Fruit fly (Drosophila melanogaster) whole organism, embryonic: ENCODE measurements around the gene r2d2.

ENCODE experiments used
- Awh ChIP-seq: fragments of 200-800 bp; sonication (Bioruptor generic); IDR thresholded peaks from 2 replicates; pipeline ENCODE4, ENCODE4 v1.3.6; 2022; ENCODE audit warnings: missing biosample characterization, missing genetic modification characterization
- Bteb2 ChIP-seq: fragments of 200-800 bp; sonication (Bioruptor generic); optimal IDR thresholded peaks from 2 replicates; lab custom pipeline; 2016; ENCODE audit warnings: missing biosample characterization, missing genetic modification characterization
- CG10321 ChIP-seq: fragments of 200-800 bp; sonication (Bioruptor generic); IDR thresholded peaks from 2 replicates; pipeline ENCODE4 v1.3.6; 2022; ENCODE audit warnings: missing biosample characterization, missing genetic modification characterization
- CG10431 ChIP-seq: fragments of 200-800 bp; sonication (Bioruptor generic); optimal IDR thresholded peaks from 3 replicates; lab custom pipeline; 2018; ENCODE audit warnings: missing biosample characterization, mild to moderate bottlenecking, missing genetic modification characterization
- CG12769 ChIP-seq: fragments of 200-800 bp; sonication (Bioruptor generic); optimal IDR thresholded peaks from 2 replicates; lab custom pipeline; 2019; ENCODE audit warnings: missing biosample characterization, mild to moderate bottlenecking, missing genetic modification characterization, moderate library complexity
- CG13775 ChIP-seq: fragments of 200-800 bp; sonication (Bioruptor generic); optimal IDR thresholded peaks from 3 replicates; lab custom pipeline; 2017; ENCODE audit warnings: missing biosample characterization, mild to moderate bottlenecking, missing genetic modification characterization
- CG14014 ChIP-seq: fragments of 200-800 bp; sonication (Bioruptor generic); IDR thresholded peaks from 2 replicates; pipeline ENCODE4 v1.3.6; 2022; ENCODE audit warnings: missing biosample characterization, missing genetic modification characterization
- CG17359 ChIP-seq: fragments of 200-800 bp; sonication (Bioruptor generic); optimal IDR thresholded peaks from 3 replicates; lab custom pipeline; 2018; ENCODE audit warnings: missing biosample characterization, mild to moderate bottlenecking, missing genetic modification characterization, moderate library complexity
- CG17361 ChIP-seq: fragments of 200-800 bp; sonication (Bioruptor generic); IDR thresholded peaks from 3 replicates; pipeline ENCODE4 v1.3.6; 2022; ENCODE audit warnings: missing biosample characterization, missing genetic modification characterization
- CG18262 ChIP-seq: fragments of 200-800 bp; optimal IDR thresholded peaks from 3 replicates; lab custom pipeline; 2019; ENCODE audit warnings: missing biosample characterization, mild to moderate bottlenecking, missing genetic modification characterization, moderate library complexity
- CG6254 ChIP-seq: fragments of 200-800 bp; sonication (Bioruptor generic); optimal IDR thresholded peaks from 3 replicates; lab custom pipeline; 2017; ENCODE audit warnings: mild to moderate bottlenecking, missing biosample characterization, missing genetic modification reagents, missing genetic modification characterization
- CG6765 ChIP-seq: fragments of 200-800 bp; sonication (Bioruptor generic); optimal IDR thresholded peaks from 3 replicates; lab custom pipeline; 2017; ENCODE audit warnings: missing biosample characterization, mild to moderate bottlenecking, missing genetic modification characterization
- CG6791 ChIP-seq: fragments of 200-800 bp; sonication (Bioruptor generic); IDR thresholded peaks from 3 replicates; pipeline ENCODE4 v1.3.6; 2022; ENCODE audit warnings: missing biosample characterization, missing genetic modification characterization; ENCODE audit not compliant: partially characterized antibody
- CG7372 ChIP-seq: fragments of 200-800 bp; sonication (Bioruptor generic); IDR thresholded peaks from 2 replicates; pipeline ENCODE4 v1.3.6; 2022; ENCODE audit warnings: missing biosample characterization, missing genetic modification characterization
- CG7987 ChIP-seq: fragments of 200-800 bp; sonication (Bioruptor generic); optimal IDR thresholded peaks from 2 replicates; lab custom pipeline; 2018; ENCODE audit warnings: missing biosample characterization, mild to moderate bottlenecking, missing genetic modification characterization, moderate library complexity
- CG8924 ChIP-seq: fragments of 200-800 bp; optimal IDR thresholded peaks from 3 replicates; lab custom pipeline; 2019; ENCODE audit warnings: missing biosample characterization, mild to moderate bottlenecking, missing genetic modification characterization, moderate library complexity
- Camta ChIP-seq: fragments of 200-800 bp; sonication (Bioruptor generic); optimal IDR thresholded peaks from 2 replicates; lab custom pipeline; 2016; ENCODE audit warnings: missing biosample characterization, missing genetic modification characterization
- Deaf1 ChIP-seq: fragments of 200-800 bp; optimal IDR thresholded peaks from 3 replicates; lab custom pipeline; 2019; ENCODE audit warnings: missing biosample characterization, mild to moderate bottlenecking, missing genetic modification characterization, moderate library complexity
- Fer1 ChIP-seq: fragments of 200-800 bp; sonication (Bioruptor generic); optimal IDR thresholded peaks from 2 replicates; lab custom pipeline; 2017; ENCODE audit warnings: missing biosample characterization, mild to moderate bottlenecking, missing genetic modification characterization
- Fer3 ChIP-seq: fragments of 200-800 bp; sonication (Bioruptor generic); optimal IDR thresholded peaks from 2 replicates; lab custom pipeline; 2018; ENCODE audit warnings: missing biosample characterization, mild to moderate bottlenecking, missing genetic modification characterization, moderate library complexity
- Hey ChIP-seq: fragments of 200-800 bp; sonication (Bioruptor generic); optimal IDR thresholded peaks from 3 replicates; lab custom pipeline; 2018; ENCODE audit warnings: missing biosample characterization, mild to moderate bottlenecking, missing genetic modification characterization
- Hmr ChIP-seq: fragments of 200-800 bp; sonication (Bioruptor generic); optimal IDR thresholded peaks from 3 replicates; lab custom pipeline; 2017; ENCODE audit warnings: mild to moderate bottlenecking, missing biosample characterization, missing genetic modification reagents, missing genetic modification characterization
- MBD-R2 ChIP-seq: fragments of 200-800 bp; sonication (Bioruptor generic); IDR thresholded peaks from 2 replicates; pipeline ENCODE4 v1.3.6; 2022; ENCODE audit warnings: missing biosample characterization, missing genetic modification characterization
- MESR4 ChIP-seq: fragments of 200-800 bp; sonication (Bioruptor generic); optimal IDR thresholded peaks from 2 replicates; lab custom pipeline; 2018; ENCODE audit warnings: missing biosample characterization, mild to moderate bottlenecking, missing genetic modification characterization, moderate library complexity
- Max ChIP-seq: fragments of 200-800 bp; sonication (Bioruptor generic); optimal IDR thresholded peaks from 2 replicates; lab custom pipeline; 2016; ENCODE audit warnings: missing biosample characterization, mild to moderate bottlenecking, missing genetic modification characterization
- NfI ChIP-seq: fragments of 200-800 bp; sonication (Bioruptor generic); optimal IDR thresholded peaks from 3 replicates; lab custom pipeline; 2018; ENCODE audit warnings: missing biosample characterization, mild to moderate bottlenecking, missing genetic modification characterization, moderate library complexity
- Xrp1 ChIP-seq: fragments of 200-800 bp; sonication (Bioruptor generic); IDR thresholded peaks from 2 replicates; pipeline ENCODE4 v1.3.6; 2022; ENCODE audit warnings: missing biosample characterization, missing genetic modification characterization
- ab ChIP-seq: fragments of 200-800 bp; sonication (Bioruptor generic); optimal IDR thresholded peaks from 2 replicates; lab custom pipeline; 2016; ENCODE audit warnings: missing biosample characterization, missing genetic modification characterization
- abd-A ChIP-seq: fragments of 200-800 bp; sonication (Bioruptor generic); optimal IDR thresholded peaks from 3 replicates; lab custom pipeline; 2019; ENCODE audit warnings: missing biosample characterization, mild to moderate bottlenecking, missing genetic modification characterization, moderate library complexity
- az2 ChIP-seq: fragments of 200-800 bp; sonication (Bioruptor generic); optimal IDR thresholded peaks from 3 replicates; lab custom pipeline; 2016; ENCODE audit warnings: missing biosample characterization, missing genetic modification characterization
- cato ChIP-seq: fragments of 200-800 bp; sonication (Bioruptor generic); optimal IDR thresholded peaks from 2 replicates; lab custom pipeline; 2016; ENCODE audit warnings: missing biosample characterization, missing genetic modification characterization, borderline replicate concordance
- dmrt11E ChIP-seq: fragments of 200-800 bp; sonication (Bioruptor generic); optimal IDR thresholded peaks from 3 replicates; lab custom pipeline; 2018; ENCODE audit warnings: missing biosample characterization, mild to moderate bottlenecking, missing genetic modification characterization, moderate library complexity
- eve ChIP-seq, 2 experiments: fragments of >200 bp; optimal IDR thresholded peaks; 2 replicates each; lab custom pipeline; 2017; ENCODE audit warnings: missing biosample characterization in 2 of 2, missing genetic modification characterization in 2 of 2
- fd96Cb ChIP-seq: fragments of 200-800 bp; sonication (Bioruptor generic); optimal IDR thresholded peaks from 2 replicates; lab custom pipeline; 2018; ENCODE audit warnings: missing biosample characterization, mild to moderate bottlenecking, missing genetic modification characterization, moderate library complexity
- fu2 ChIP-seq: fragments of 200-800 bp; sonication (Bioruptor generic); optimal IDR thresholded peaks from 2 replicates; lab custom pipeline; 2016; ENCODE audit warnings: missing biosample characterization, missing genetic modification characterization
- gfzf ChIP-seq: fragments of 200-800 bp; sonication (Bioruptor generic); optimal IDR thresholded peaks from 2 replicates; lab custom pipeline; 2016; ENCODE audit warnings: missing biosample characterization, mild to moderate bottlenecking, missing genetic modification characterization, moderate library complexity
- gt ChIP-seq: fragments of 200-800 bp; sonication (Bioruptor generic); IDR thresholded peaks from 2 replicates; pipeline ENCODE4 v1.3.6; 2022; ENCODE audit warnings: missing biosample characterization, missing genetic modification characterization
- hkb ChIP-seq, 2 experiments: fragments of 200-800 bp in 1 of 2; fragments of >200 bp in 1 of 2; sonication (Bioruptor generic) in 1 of 2; IDR thresholded peaks in 1 of 2; optimal IDR thresholded peaks in 1 of 2; 2 replicates each; pipeline versions ENCODE4 v1.3.6 to Lab custom; 2017 to 2022; ENCODE audit warnings: missing biosample characterization in 1 of 2, missing genetic modification characterization in 1 of 2
- kah ChIP-seq: fragments of 200-800 bp; sonication (Bioruptor generic); optimal IDR thresholded peaks from 2 replicates; lab custom pipeline; 2018; ENCODE audit warnings: missing biosample characterization, mild to moderate bottlenecking, missing genetic modification characterization
- mirr ChIP-seq: fragments of 200-800 bp; sonication (Bioruptor generic); optimal IDR thresholded peaks from 3 replicates; lab custom pipeline; 2018; ENCODE audit warnings: missing biosample characterization, mild to moderate bottlenecking, missing genetic modification characterization
- nmo ChIP-seq: fragments of 200-800 bp; sonication (Bioruptor generic); optimal IDR thresholded peaks from 2 replicates; lab custom pipeline; 2018; ENCODE audit warnings: missing biosample characterization, mild to moderate bottlenecking, missing genetic modification characterization, moderate library complexity
- peb ChIP-seq: fragments of 200-800 bp; sonication (Bioruptor generic); IDR thresholded peaks from 2 replicates; pipeline ENCODE4 v1.3.6; 2022; ENCODE audit warnings: missing biosample characterization, missing genetic modification characterization
- prd ChIP-seq, 3 experiments: fragments of >200 bp in 2 of 3; fragments of 200-800 bp in 1 of 3; sonication (Bioruptor generic) in 1 of 3; optimal IDR thresholded peaks in 2 of 3; IDR thresholded peaks in 1 of 3; 2 replicates in 2 of 3; 3 replicates in 1 of 3; pipeline versions ENCODE4 v1.3.6 to Lab custom; 2017 to 2022; ENCODE audit warnings: missing biosample characterization in 1 of 3, missing genetic modification characterization in 1 of 3
- pros ChIP-seq: fragments of 200-800 bp; sonication (Bioruptor generic); optimal IDR thresholded peaks from 3 replicates; lab custom pipeline; 2019; ENCODE audit warnings: missing biosample characterization, mild to moderate bottlenecking, missing genetic modification characterization, moderate library complexity
- pzg ChIP-seq: fragments of 200-800 bp; sonication (Bioruptor generic); optimal IDR thresholded peaks from 3 replicates; lab custom pipeline; 2018; ENCODE audit warnings: missing biosample characterization, mild to moderate bottlenecking, missing genetic modification characterization, moderate library complexity
- run ChIP-seq: fragments of 200-800 bp; sonication (Bioruptor generic); optimal IDR thresholded peaks from 3 replicates; lab custom pipeline; 2018; ENCODE audit warnings: missing biosample characterization, mild to moderate bottlenecking, missing genetic modification characterization
- tap ChIP-seq: fragments of 200-800 bp; optimal IDR thresholded peaks from 3 replicates; lab custom pipeline; 2019; ENCODE audit warnings: missing biosample characterization, mild to moderate bottlenecking, missing genetic modification characterization, moderate library complexity

Gene r2d2

dm6 chr2L:7799804-7800433 lies at the start of gene r2d2, which contains the start of gene Herp (continued):
- peak; percentile 82 for TF ChIP-seq Hey (tag; lab: Kevin White, UChicago)
- peak; percentile 73 for TF ChIP-seq ab (GFP tag; lab: Kevin White, UChicago)
- TF ChIP-seq tap, result peak; percentile 81
- TF ChIP-seq CG10321, result 0 out of 2 replicates have a peak, but pooled peaks have one; percentile 24
- TF ChIP-seq gt (GFP tag; lab: Robert Waterston, UW), result no peak; the same call in 1 of the 2 replicates
- peak; percentile 24 for TF ChIP-seq CG6254
- TF ChIP-seq cato (GFP tag; lab: Kevin White, UChicago), result peak; percentile 66
- peak; percentile 3 for TF ChIP-seq MESR4
- TF ChIP-seq peb (GFP tag; lab: Robert Waterston, UW), result peak; percentile 88
- TF ChIP-seq Fer1, result peak; percentile 91
- peak; percentile 95 for TF ChIP-seq kah (GFP tag; lab: Kevin White, UChicago)
- peak; percentile 93 for TF ChIP-seq mirr (GFP tag; lab: Kevin White, UChicago)
- peak; percentile 68 for TF ChIP-seq pzg (GFP tag; lab: Kevin White, UChicago)
- peak; percentile 93 for TF ChIP-seq fu2 (GFP tag; lab: Kevin White, UChicago)
- TF ChIP-seq Bteb2 (GFP tag; lab: Kevin White, UChicago), result peak; percentile 89
- peak; percentile 89 for TF ChIP-seq az2 (GFP tag; lab: Kevin White, UChicago)
- TF ChIP-seq CG10431, result peak; percentile 52
- no peak for TF ChIP-seq abd-A (tag; lab: Kevin White, UChicago)
- peak; percentile 85 for TF ChIP-seq dmrt11E (tag; lab: Kevin White, UChicago)
- TF ChIP-seq prd (optimal IDR thresholded peaks at IDR 0.05; lab: Kevin White, UChicago), result no peak
- peak; percentile 92 for TF ChIP-seq prd (GFP tag; IDR thresholded peaks at IDR 0.05; lab: Robert Waterston, UW)
- peak; percentile 34 for TF ChIP-seq pros (GFP tag; lab: Kevin White, UChicago)
- TF ChIP-seq CG17361 (GFP tag; lab: Robert Waterston, UW), result peak; percentile 94
- TF ChIP-seq CG12769, result peak; percentile 95
- peak; percentile 93 for TF ChIP-seq Hmr (GFP tag; lab: Kevin White, UChicago)
- TF ChIP-seq Xrp1 (GFP tag; lab: Robert Waterston, UW), result peak; percentile 90
- TF ChIP-seq Max (GFP tag; lab: Kevin White, UChicago), result peak; percentile 92
- TF ChIP-seq CG8924, result peak; percentile 88
- TF ChIP-seq Awh (GFP tag; lab: Robert Waterston, UW), result peak; percentile 79; the same call in 1 of the 2 replicates
- peak; percentile 64 for TF ChIP-seq run (tag; lab: Kevin White, UChicago)
- peak; percentile 81 for TF ChIP-seq CG17359
- TF ChIP-seq Camta (GFP tag; lab: Kevin White, UChicago), result peak; percentile 94
- TF ChIP-seq NfI (GFP tag; lab: Kevin White, UChicago), result peak; percentile 88
- peak; percentile 54; the same call in 1 of the 2 replicates for TF ChIP-seq MBD-R2 (GFP tag; lab: Robert Waterston, UW)
- peak; percentile 92 for TF ChIP-seq CG7372
- TF ChIP-seq CG13775 (GFP tag; lab: Kevin White, UChicago), result peak; percentile 93
- peak; percentile 75 for TF ChIP-seq CG6765 (GFP tag; lab: Kevin White, UChicago)
- TF ChIP-seq Deaf1 (tag; lab: Kevin White, UChicago), result peak; percentile 66
- peak; percentile 12 for TF ChIP-seq hkb (optimal IDR thresholded peaks at IDR 0.05; lab: Kevin White, UChicago)
- peak; percentile 88 for TF ChIP-seq hkb (GFP tag; IDR thresholded peaks at IDR 0.05; lab: Robert Waterston, UW)
- TF ChIP-seq CG6791 (GFP tag; lab: Robert Waterston, UW), result peak; percentile 58; the same call in 2 of the 3 replicates
- peak; percentile 88 for TF ChIP-seq CG18262
- peak; percentile 93 for TF ChIP-seq nmo
- peak; percentile 89 for TF ChIP-seq Fer3 (tag; lab: Kevin White, UChicago)
- TF ChIP-seq fd96Cb (tag; lab: Kevin White, UChicago), result peak; percentile 81
- peak; percentile 91 for TF ChIP-seq CG14014 (GFP tag; lab: Robert Waterston, UW)
- peak in 1 of 2 experiments; percentile 88 for TF ChIP-seq eve (GFP tag; optimal IDR thresholded peaks at IDR 0.05; lab: Kevin White, UChicago)
- peak; percentile 82 for TF ChIP-seq CG7987
- peak; percentile 38 for TF ChIP-seq gfzf (GFP tag; lab: Kevin White, UChicago)
